Fruit fly (Drosophila melanogaster) whole organism, pupa: Measurements from ENCODE around the gene CG8993.

ENCODE experiments used
- CG10348 ChIP-seq: fragments of 200-800 bp; sonication (Bioruptor generic); IDR thresholded peaks from 2 replicates; pipeline ENCODE4 v1.3.6; 2022; ENCODE audit warnings: missing biosample characterization, missing genetic modification characterization
- CG12605 ChIP-seq: fragments of 200-800 bp; sonication (Bioruptor generic); IDR thresholded peaks from 2 replicates; pipeline ENCODE4 v1.3.6; 2022; ENCODE audit warnings: missing biosample characterization, missing genetic modification characterization
- CG13204 ChIP-seq: fragments of 200-800 bp; sonication (Bioruptor generic); optimal IDR thresholded peaks from 2 replicates; lab custom pipeline; 2018; ENCODE audit warnings: missing biosample characterization, mild to moderate bottlenecking, missing genetic modification characterization, moderate library complexity
- CG14655 ChIP-seq: fragments of 200-800 bp; sonication (Bioruptor generic); optimal IDR thresholded peaks from 3 replicates; lab custom pipeline; 2017; ENCODE audit warnings: mild to moderate bottlenecking, missing biosample characterization, missing genetic modification reagents, missing genetic modification characterization
- CG15710 ChIP-seq: fragments of 200-800 bp; sonication (Bioruptor generic); optimal IDR thresholded peaks from 2 replicates; lab custom pipeline; 2018; ENCODE audit warnings: missing biosample characterization, mild to moderate bottlenecking, missing genetic modification characterization, moderate library complexity
- CG17806 ChIP-seq: fragments of 200-800 bp; sonication (Bioruptor generic); optimal IDR thresholded peaks from 2 replicates; lab custom pipeline; 2018; ENCODE audit warnings: missing biosample characterization, mild to moderate bottlenecking, missing genetic modification characterization, moderate library complexity
- CG32121 ChIP-seq: fragments of 200-800 bp; sonication (Bioruptor generic); IDR thresholded peaks from 2 replicates; pipeline ENCODE4 v1.3.6; 2022; ENCODE audit warnings: missing biosample characterization, missing genetic modification characterization
- CG34367 ChIP-seq: fragments of 200-800 bp; sonication (Bioruptor generic); optimal IDR thresholded peaks from 2 replicates; lab custom pipeline; 2018; ENCODE audit warnings: missing biosample characterization, mild to moderate bottlenecking, missing genetic modification characterization
- CG4496 ChIP-seq: fragments of 200-800 bp; sonication (Bioruptor generic); IDR thresholded peaks from 3 replicates; pipeline ENCODE4 v1.3.6; 2022; ENCODE audit warnings: missing biosample characterization, missing genetic modification characterization
- CG8159 ChIP-seq: fragments of 200-800 bp; sonication (Bioruptor generic); optimal IDR thresholded peaks from 3 replicates; lab custom pipeline; 2018; ENCODE audit warnings: missing biosample characterization, mild to moderate bottlenecking, missing genetic modification characterization, moderate library complexity
- CG8301 ChIP-seq: fragments of 200-800 bp; sonication (Bioruptor generic); optimal IDR thresholded peaks from 2 replicates; lab custom pipeline; 2018; ENCODE audit warnings: missing biosample characterization, mild to moderate bottlenecking, missing genetic modification characterization
- CG9948 ChIP-seq: fragments of 200-800 bp; sonication (Bioruptor generic); optimal IDR thresholded peaks from 2 replicates; lab custom pipeline; 2018; ENCODE audit warnings: missing biosample characterization, mild to moderate bottlenecking, missing genetic modification characterization, moderate library complexity
- D1 ChIP-seq: fragments of 200-800 bp; sonication (Bioruptor generic); optimal IDR thresholded peaks from 2 replicates; lab custom pipeline; 2018; ENCODE audit warnings: missing biosample characterization, mild to moderate bottlenecking, missing genetic modification characterization, moderate library complexity
- EcR ChIP-seq: fragments of 200-800 bp; sonication (Bioruptor generic); optimal IDR thresholded peaks from 3 replicates; lab custom pipeline; 2019; ENCODE audit warnings: missing biosample characterization, missing genetic modification characterization, mild to moderate bottlenecking, moderate library complexity, missing genetic modification reagents
- Ets98B ChIP-seq: fragments of 200-800 bp; sonication (Bioruptor generic); IDR thresholded peaks from 2 replicates; pipeline ENCODE4 v1.3.6; 2022; ENCODE audit warnings: missing biosample characterization, missing genetic modification characterization
- Pif1A ChIP-seq: fragments of 200-800 bp; sonication (Bioruptor generic); optimal IDR thresholded peaks from 3 replicates; lab custom pipeline; 2016; ENCODE audit warnings: missing biosample characterization, missing genetic modification characterization
- Pif1B ChIP-seq: fragments of 200-800 bp; sonication (Bioruptor generic); optimal IDR thresholded peaks from 3 replicates; lab custom pipeline; 2016; ENCODE audit warnings: missing biosample characterization, missing genetic modification characterization
- Snoo ChIP-seq: fragments of 200-800 bp; sonication (Bioruptor generic); optimal IDR thresholded peaks from 3 replicates; lab custom pipeline; 2017; ENCODE audit warnings: missing biosample characterization, mild to moderate bottlenecking, missing genetic modification characterization, inconsistent platforms
- fd96Ca ChIP-seq: fragments of 200-800 bp; sonication (Bioruptor generic); IDR thresholded peaks from 3 replicates; pipeline ENCODE4 v1.3.6; 2022; ENCODE audit warnings: missing biosample characterization, missing genetic modification characterization
- gl ChIP-seq: fragments of 200-800 bp; sonication (Bioruptor generic); optimal IDR thresholded peaks from 2 replicates; lab custom pipeline; 2018; ENCODE audit warnings: missing biosample characterization, mild to moderate bottlenecking, missing genetic modification characterization
- rn ChIP-seq: fragments of 200-800 bp; sonication (Bioruptor generic); IDR thresholded peaks from 2 replicates; pipeline ENCODE4 v1.3.6; 2022; ENCODE audit warnings: missing biosample characterization, missing genetic modification characterization

Gene CG8993

DNA sequence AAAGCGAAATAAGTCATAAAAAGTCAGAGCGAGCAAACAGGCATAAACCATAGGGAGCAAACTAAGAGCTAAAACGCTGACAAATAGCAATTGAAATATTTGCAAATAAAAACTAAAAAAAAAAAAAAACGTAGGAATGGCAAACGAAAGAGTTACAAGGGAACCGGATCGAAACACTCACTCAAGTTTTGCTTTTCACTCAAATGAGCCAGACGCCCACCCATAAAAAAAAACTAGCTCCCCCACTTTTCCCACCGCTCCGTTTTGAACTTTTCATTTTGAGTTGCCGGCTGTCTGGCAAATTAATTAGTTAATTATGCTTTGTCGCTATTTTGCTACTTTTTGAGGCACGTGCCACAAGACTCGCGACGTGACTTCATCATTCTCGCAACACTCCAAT, 42.9 kb downstream of the CG8993 start:
- TF ChIP-seq Pif1B (GFP tag; lab: Kevin White, UChicago): no peak
- TF ChIP-seq CG12605: peak; percentile 20; the same call in 1 of the 2 replicates

DNA sequence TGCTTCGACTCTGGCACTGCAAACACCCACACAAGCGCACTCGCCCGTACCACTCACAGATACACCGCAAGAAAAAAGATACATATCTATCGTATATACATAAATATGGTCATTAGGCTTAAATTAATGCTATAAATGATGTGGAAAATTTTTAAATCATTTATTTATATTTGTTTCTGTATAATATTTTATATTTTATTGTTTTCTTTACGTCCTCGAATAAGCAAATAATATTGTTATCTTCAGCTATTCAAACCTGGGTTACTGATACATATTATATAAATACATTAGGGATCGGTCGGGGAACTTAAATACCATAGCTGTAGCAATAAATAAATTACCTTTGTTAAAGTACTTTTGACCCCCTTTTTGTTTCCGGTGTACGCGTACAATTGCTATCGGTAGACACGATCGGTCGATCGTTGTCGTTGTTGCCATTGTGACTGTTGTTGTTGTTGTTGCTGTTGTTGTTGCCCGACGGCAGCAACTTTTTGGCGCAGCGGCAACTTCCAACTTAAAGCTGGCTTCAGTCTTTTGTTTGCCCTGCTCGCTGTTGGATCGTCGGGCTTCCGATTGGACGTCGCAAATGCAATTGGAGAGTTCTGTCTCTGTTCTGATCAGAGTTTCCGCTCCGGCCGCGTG, 45.5 kb downstream of the CG8993 start:
- TF ChIP-seq Pif1B (GFP tag; lab: Kevin White, UChicago) (peak; percentile 94), CG9948 (peak; percentile 94), rn (GFP tag; lab: Robert Waterston, UW) (peak; percentile 57), CG12605 (peak; percentile 48; the same call in 1 of the 2 replicates), EcR (GFP tag; lab: Kevin White, UChicago) (peak; percentile 49), CG34367 (peak; percentile 88), CG14655 (GFP tag; lab: Kevin White, UChicago) (peak; percentile 97), CG17806 (tag; lab: Kevin White, UChicago) (peak; percentile 91), Snoo (tag; lab: Kevin White, UChicago) (peak; percentile 95), CG8301 (tag; lab: Kevin White, UChicago) (peak; percentile 95), CG10348 (GFP tag; lab: Robert Waterston, UW) (peak; percentile 55; the same call in 1 of the 2 replicates), CG13204 (GFP tag; lab: Kevin White, UChicago) (peak; percentile 92), CG15710 (tag; lab: Kevin White, UChicago) (peak; percentile 96), CG4496 (GFP tag; lab: Robert Waterston, UW) (peak; percentile 86), gl (tag; lab: Kevin White, UChicago) (peak; percentile 76), CG8159 (peak; percentile 98), Ets98B (GFP tag; lab: Robert Waterston, UW) (peak; percentile 66; the same call in 1 of the 2 replicates), CG32121 (GFP tag; lab: Robert Waterston, UW) (peak; percentile 77), D1 (tag; lab: Kevin White, UChicago) (peak; percentile 97), Pif1A (peak; percentile 80), fd96Ca (GFP tag; lab: Robert Waterston, UW) (peak; percentile 24; the same call in 1 of the 3 replicates)
- TF ChIP-seq, all 21 proteins: peak for 21

DNA sequence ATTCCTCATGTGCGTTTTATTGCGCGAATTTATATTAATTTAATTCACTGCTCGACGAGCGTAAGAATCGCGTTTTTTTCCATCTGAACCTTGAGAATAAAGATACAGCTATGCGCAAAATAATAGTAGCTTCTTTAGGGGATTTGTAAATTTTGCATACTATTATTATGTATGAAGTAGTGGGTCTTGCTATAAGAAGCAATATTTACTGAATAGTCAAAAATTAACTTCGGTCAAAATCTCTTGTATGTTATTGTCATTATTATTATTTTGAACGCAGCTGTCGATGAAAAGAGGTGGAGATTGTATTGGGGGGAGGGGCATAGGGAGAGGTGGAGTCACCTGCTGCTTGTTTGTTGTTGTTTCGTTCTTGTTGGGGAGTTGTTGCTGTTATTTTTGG, 46.8 kb downstream of the CG8993 start:
- 0 out of 2 replicates have a peak, but pooled peaks have one; percentile 54 for TF ChIP-seq rn (GFP tag; lab: Robert Waterston, UW)
- TF ChIP-seq Ets98B (GFP tag; lab: Robert Waterston, UW): peak; percentile 82
- peak; percentile 84 for TF ChIP-seq CG32121 (GFP tag; lab: Robert Waterston, UW)
- peak; percentile 97 for TF ChIP-seq CG17806 (tag; lab: Kevin White, UChicago)
- peak; percentile 97 for TF ChIP-seq CG8159
- peak; percentile 81 for TF ChIP-seq CG34367
- peak; percentile 86 for TF ChIP-seq D1 (tag; lab: Kevin White, UChicago)
- TF ChIP-seq Pif1B (GFP tag; lab: Kevin White, UChicago): peak; percentile 94
- TF ChIP-seq CG15710 (tag; lab: Kevin White, UChicago): peak; percentile 89
- TF ChIP-seq CG4496 (GFP tag; lab: Robert Waterston, UW): peak; percentile 89
- TF ChIP-seq CG8301 (tag; lab: Kevin White, UChicago): peak; percentile 88
- TF ChIP-seq CG14655 (GFP tag; lab: Kevin White, UChicago): peak; percentile 89
- peak; percentile 79 for TF ChIP-seq CG13204 (GFP tag; lab: Kevin White, UChicago)
- peak; percentile 90 for TF ChIP-seq CG12605
- TF ChIP-seq EcR (GFP tag; lab: Kevin White, UChicago): peak; percentile 39
- 0 out of 2 replicates have a peak, but pooled peaks have one; percentile 26 for TF ChIP-seq CG10348 (GFP tag; lab: Robert Waterston, UW)
- peak; percentile 88 for TF ChIP-seq fd96Ca (GFP tag; lab: Robert Waterston, UW)
- peak; percentile 77 for TF ChIP-seq Snoo (tag; lab: Kevin White, UChicago)
- TF ChIP-seq Pif1A: peak; percentile 95
- peak; percentile 95 for TF ChIP-seq CG9948
- peak; percentile 90 for TF ChIP-seq gl (tag; lab: Kevin White, UChicago)

DNA sequence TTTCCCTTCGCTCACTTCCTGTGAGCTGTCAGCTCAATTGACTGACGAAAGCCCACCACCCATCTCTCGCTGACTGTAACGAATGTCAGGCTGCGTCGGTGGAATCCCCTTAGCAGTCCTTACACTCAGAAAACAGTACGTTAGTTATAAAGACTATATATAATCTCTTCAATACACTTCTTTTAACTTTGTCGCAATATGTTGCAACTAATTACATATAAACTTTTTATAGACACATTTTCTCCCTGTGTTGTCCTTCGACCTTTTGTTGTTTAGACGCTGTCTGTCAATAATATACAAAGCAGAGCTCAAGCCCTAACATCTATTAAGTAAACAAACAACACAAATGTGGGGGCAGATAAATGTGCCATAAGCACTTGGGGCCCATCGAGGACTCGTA, 49.1 kb downstream of the CG8993 start:
- no peak for TF ChIP-seq Snoo (tag; lab: Kevin White, UChicago)
- no peak for TF ChIP-seq CG12605
- TF ChIP-seq CG8159: no peak
- no peak for TF ChIP-seq CG15710 (tag; lab: Kevin White, UChicago)
- TF ChIP-seq Pif1B (GFP tag; lab: Kevin White, UChicago): no peak
- no peak for TF ChIP-seq D1 (tag; lab: Kevin White, UChicago)
- no peak for TF ChIP-seq gl (tag; lab: Kevin White, UChicago)
- no peak for TF ChIP-seq CG34367
- TF ChIP-seq CG17806 (tag; lab: Kevin White, UChicago): no peak
- TF ChIP-seq CG4496 (GFP tag; lab: Robert Waterston, UW): no peak
- no peak for TF ChIP-seq CG9948
- TF ChIP-seq CG14655 (GFP tag; lab: Kevin White, UChicago): no peak
- no peak for TF ChIP-seq Ets98B (GFP tag; lab: Robert Waterston, UW)
- no peak for TF ChIP-seq Pif1A
